Worm (Caenorhabditis elegans): ENCODE results near the gene ssq-2.

ssq-2 gene

ce11 chrIV:4995842-4996241 is at the start of gene ssq-2:
TSS of gene ssq-2 (plus strand) at chrIV:4996142.
- no peak for TF ChIP-seq alr-1 (tag; optimal IDR thresholded peaks at IDR 0.05)
- TF ChIP-seq ztf-1 (GFP tag; conservative IDR thresholded peaks at IDR 0.05) = no peak
- no peak for TF ChIP-seq sma-3 (GFP tag; optimal IDR thresholded peaks at IDR 0.05)
- TF ChIP-seq ztf-11 (tag; optimal IDR thresholded peaks at IDR 0.05) = no peak
- no peak for TF ChIP-seq mab-5 (tag; optimal IDR thresholded peaks at IDR 0.05)
- no peak for TF ChIP-seq crh-2 (tag; optimal IDR thresholded peaks at IDR 0.05)

ce11 chrIV:4953887-4954286 is 42.1 kb upstream of the ssq-2 start, which contains the start of gene str-163:
TSS of gene str-163 (plus strand) at chrIV:4954187.
- no peak for TF ChIP-seq aly-2 (tag; optimal IDR thresholded peaks at IDR 0.05)
- TF ChIP-seq mdl-1 (tag; optimal IDR thresholded peaks at IDR 0.05) = no peak
- TF ChIP-seq ztf-4 (tag; optimal IDR thresholded peaks at IDR 0.05) = no peak
- no peak for TF ChIP-seq sma-9 (GFP tag; optimal IDR thresholded peaks at IDR 0.05)
- no peak for TF ChIP-seq sma-9 (tag; optimal IDR thresholded peaks at IDR 0.05)
- TF ChIP-seq unc-39 (tag; optimal IDR thresholded peaks at IDR 0.05) = no peak
- no peak for TF ChIP-seq gmeb-1 (tag; optimal IDR thresholded peaks at IDR 0.05)
- TF ChIP-seq sem-4 (tag; optimal IDR thresholded peaks at IDR 0.05) = no peak
- TF ChIP-seq nhr-11 (tag; optimal IDR thresholded peaks at IDR 0.05) = no peak
- no peak for TF ChIP-seq blmp-1 (tag; optimal IDR thresholded peaks at IDR 0.05; ENCODE audit: insufficient read depth)
- TF ChIP-seq ztf-11 (tag; optimal IDR thresholded peaks at IDR 0.05) = no peak
- no peak for TF ChIP-seq ama-1 (optimal IDR thresholded peaks at IDR 0.05)
- TF ChIP-seq lsy-2 (tag; optimal IDR thresholded peaks at IDR 0.05) = no peak

ce11 chrIV:4960623-4961022 is 35.3 kb upstream of the ssq-2 start, which contains the start of gene str-164:
TSS of gene str-164 (plus strand) at chrIV:4960735.
- TF ChIP-seq snpc-4 (tag; optimal IDR thresholded peaks at IDR 0.05) = no peak
- no peak for TF ChIP-seq nhr-237 (tag; optimal IDR thresholded peaks at IDR 0.05)
- TF ChIP-seq ztf-11 (tag; optimal IDR thresholded peaks at IDR 0.05) = no peak
- no peak for TF ChIP-seq dmd-4 (tag; optimal IDR thresholded peaks at IDR 0.05)
- no peak for TF ChIP-seq elt-3 (tag; optimal IDR thresholded peaks at IDR 0.05)
- no peak for TF ChIP-seq nhr-10 (tag; optimal IDR thresholded peaks at IDR 0.05)
- TF ChIP-seq F13H6.1 (tag; optimal IDR thresholded peaks at IDR 0.05) = no peak
- no peak for TF ChIP-seq blmp-1 (tag; optimal IDR thresholded peaks at IDR 0.05; ENCODE audit: insufficient read depth)
- TF ChIP-seq zag-1 (tag; optimal IDR thresholded peaks at IDR 0.05) = no peak
- no peak for TF ChIP-seq nhr-21 (tag; optimal IDR thresholded peaks at IDR 0.05)
- no peak for TF ChIP-seq sma-9 (GFP tag; optimal IDR thresholded peaks at IDR 0.05)
- no peak for TF ChIP-seq sma-9 (tag; optimal IDR thresholded peaks at IDR 0.05)
- TF ChIP-seq ZK546.5 (tag; optimal IDR thresholded peaks at IDR 0.05) = no peak

ce11 chrIV:4963834-4964233 is 32.1 kb upstream of the ssq-2 start, which contains the start of gene txt-3:
TSS of gene txt-3 (plus strand) at chrIV:4963958.
- TF ChIP-seq mdl-1 (tag; optimal IDR thresholded peaks at IDR 0.05) (no peak), nhr-77 (tag; optimal IDR thresholded peaks at IDR 0.05) (no peak), peb-1 (tag; optimal IDR thresholded peaks at IDR 0.05) (no peak), dmd-4 (tag; optimal IDR thresholded peaks at IDR 0.05) (no peak), nhr-237 (tag; optimal IDR thresholded peaks at IDR 0.05) (no peak), snpc-4 (tag; optimal IDR thresholded peaks at IDR 0.05) (no peak), blmp-1 (tag; optimal IDR thresholded peaks at IDR 0.05; ENCODE audit: insufficient read depth) (no peak), aly-2 (tag; optimal IDR thresholded peaks at IDR 0.05) (no peak)

- TF ChIP-seq nhr-11 (tag; optimal IDR thresholded peaks at IDR 0.05) = no peak
- TF ChIP-seq gmeb-1 (tag; optimal IDR thresholded peaks at IDR 0.05) = no peak
- no peak for TF ChIP-seq aly-2 (tag; optimal IDR thresholded peaks at IDR 0.05)
- no peak for TF ChIP-seq egl-27 (tag; optimal IDR thresholded peaks at IDR 0.05)
- TF ChIP-seq C34F6.9 (tag; optimal IDR thresholded peaks at IDR 0.05) = no peak
- no peak for TF ChIP-seq ZK546.5 (tag; optimal IDR thresholded peaks at IDR 0.05)
- TF ChIP-seq snpc-4 (tag; optimal IDR thresholded peaks at IDR 0.05) = no peak
- TF ChIP-seq peb-1 (tag; optimal IDR thresholded peaks at IDR 0.05) = no peak
- TF ChIP-seq nhr-21 (tag; optimal IDR thresholded peaks at IDR 0.05) = no peak
Measured at ce11 chrIV:4969419-4969818, 26.5 kb upstream of the ssq-2 start, which contains the start of gene Y9C9A.13. TSS of gene Y9C9A.13 (minus strand) at chrIV:4969519.

DNA sequence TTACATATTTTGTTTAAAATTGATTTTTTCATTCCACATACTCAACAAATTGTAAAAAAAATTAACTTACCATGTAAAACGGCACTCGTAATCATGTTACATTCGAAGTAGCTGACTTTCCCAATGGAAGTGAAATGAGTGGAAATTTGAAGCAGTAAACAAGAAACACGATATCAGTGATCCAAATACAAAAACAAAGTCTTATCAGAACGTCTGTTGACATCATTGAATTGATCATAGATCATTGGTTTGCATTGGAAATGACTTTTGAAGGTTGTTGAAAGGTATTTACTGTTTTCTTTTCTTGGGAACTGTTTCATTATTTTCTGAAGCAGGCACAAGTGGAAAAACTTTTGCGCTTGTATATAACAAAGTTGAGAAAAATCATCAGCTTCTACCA is 19.9 kb upstream of the ssq-2 start, which contains the start of gene Y9C9A.16:
Gene Y9C9A.16, minus strand, starts transcription at position 131 of the 400 bp plus-strand sequence.
- TF ChIP-seq nhr-12 (tag; optimal IDR thresholded peaks at IDR 0.05) (no peak), dmd-4 (tag; optimal IDR thresholded peaks at IDR 0.05) (no peak), nhr-10 (tag; optimal IDR thresholded peaks at IDR 0.05) (no peak), ceh-16 (tag; optimal IDR thresholded peaks at IDR 0.05) (no peak), blmp-1 (tag; optimal IDR thresholded peaks at IDR 0.05; ENCODE audit: insufficient read depth) (no peak), zag-1 (tag; optimal IDR thresholded peaks at IDR 0.05) (no peak), nhr-25 (tag; optimal IDR thresholded peaks at IDR 0.05) (no peak), C34F6.9 (tag; optimal IDR thresholded peaks at IDR 0.05) (no peak), ztf-1 (GFP tag; conservative IDR thresholded peaks at IDR 0.05) (no peak), lin-13 (GFP tag; optimal IDR thresholded peaks at IDR 0.05) (no peak), ztf-4 (tag; optimal IDR thresholded peaks at IDR 0.05) (no peak), sma-9 (GFP tag; optimal IDR thresholded peaks at IDR 0.05) (no peak), sma-9 (tag; optimal IDR thresholded peaks at IDR 0.05) (no peak), mbf-1 (tag; optimal IDR thresholded peaks at IDR 0.05) (no peak), nhr-23 (tag; optimal IDR thresholded peaks at IDR 0.05) (no peak), unc-62 (GFP tag; optimal IDR thresholded peaks at IDR 0.05) (no peak), nhr-11 (tag; optimal IDR thresholded peaks at IDR 0.05) (no peak), mab-5 (tag; optimal IDR thresholded peaks at IDR 0.05) (no peak), F13H6.1 (tag; optimal IDR thresholded peaks at IDR 0.05) (no peak), nhr-77 (tag; optimal IDR thresholded peaks at IDR 0.05) (no peak), peb-1 (tag; optimal IDR thresholded peaks at IDR 0.05) (no peak)

Data from whole organism, L2 larva.